Worm (Caenorhabditis elegans) whole organism, late embryonic: ENCODE data around the gene C24H10.3.

ENCODE experiments used
- K09A11.1 ChIP-seq: sonication (generic microtip); optimal IDR thresholded peaks from 2 replicates; lab custom pipeline; 2017; ENCODE audit warnings: antibody characterized with exemption, mild to moderate bottlenecking, missing genetic modification characterization, missing compliant biosample characterization; ENCODE audit not compliant: insufficient read depth
- T23F11.4 ChIP-seq: fragments of 200-800 bp; sonication (Bioruptor generic); optimal IDR thresholded peaks from 2 replicates; lab custom pipeline; 2018; ENCODE audit warnings: mild to moderate bottlenecking, missing genetic modification characterization, missing compliant biosample characterization
- ahr-1 ChIP-seq: sonication (generic microtip); optimal IDR thresholded peaks from 2 replicates; lab custom pipeline; 2016; ENCODE audit warnings: missing genetic modification characterization, missing compliant biosample characterization
- ama-1 ChIP-seq: fragments of 150-350 bp; optimal IDR thresholded peaks from 2 replicates; lab custom pipeline; 2014
- ceh-2 ChIP-seq: sonication (generic microtip); optimal IDR thresholded peaks from 2 replicates; lab custom pipeline; 2016; ENCODE audit warnings: missing genotype, missing genetic modification characterization, missing compliant biosample characterization
- ceh-22 ChIP-seq: sonication (generic microtip); optimal IDR thresholded peaks from 2 replicates; lab custom pipeline; 2017; ENCODE audit warnings: missing biosample characterization, missing genetic modification characterization
- ceh-24 ChIP-seq: sonication (generic microtip); optimal IDR thresholded peaks from 2 replicates; lab custom pipeline; 2016; ENCODE audit warnings: mild to moderate bottlenecking, missing genetic modification characterization, missing compliant biosample characterization
- ceh-34 ChIP-seq: sonication (generic microtip); optimal IDR thresholded peaks from 2 replicates; lab custom pipeline; 2016; ENCODE audit warnings: mild to moderate bottlenecking, missing genetic modification characterization, missing compliant biosample characterization
- ceh-6 ChIP-seq: fragments of 200-800 bp; sonication (Bioruptor generic); optimal IDR thresholded peaks from 2 replicates; lab custom pipeline; 2018; ENCODE audit warnings: mild to moderate bottlenecking, missing genetic modification characterization, missing compliant biosample characterization
- che-1 ChIP-seq: sonication (generic microtip); optimal IDR thresholded peaks from 2 replicates; lab custom pipeline; 2016; ENCODE audit warnings: mild to moderate bottlenecking, missing genetic modification characterization, missing compliant biosample characterization
- dve-1 ChIP-seq: sonication (generic microtip); optimal IDR thresholded peaks from 2 replicates; lab custom pipeline; 2017; ENCODE audit warnings: antibody characterized with exemption, mild to moderate bottlenecking, missing genetic modification characterization, missing compliant biosample characterization
- elt-2 ChIP-seq: sonication (generic microtip); optimal IDR thresholded peaks from 2 replicates; lab custom pipeline; 2016; ENCODE audit warnings: missing genetic modification reagents, missing genetic modification characterization, missing compliant biosample characterization
- eyg-1 ChIP-seq: sonication (generic microtip); optimal IDR thresholded peaks from 2 replicates; lab custom pipeline; 2016; ENCODE audit warnings: missing genotype, missing genetic modification characterization, missing compliant biosample characterization
- fax-1 ChIP-seq: sonication (generic microtip); optimal IDR thresholded peaks from 2 replicates; lab custom pipeline; 2016; ENCODE audit warnings: missing genotype, missing genetic modification characterization, missing compliant biosample characterization
- fkh-10 ChIP-seq: fragments of 150-350 bp; optimal IDR thresholded peaks from 2 replicates; lab custom pipeline; 2014; ENCODE audit warnings: missing biosample characterization, missing genetic modification reagents, missing genetic modification characterization
- fkh-6 ChIP-seq: sonication (generic microtip); optimal IDR thresholded peaks from 2 replicates; lab custom pipeline; 2016; ENCODE audit warnings: missing genetic modification characterization, missing compliant biosample characterization
- hlh-13 ChIP-seq: fragments of 200-800 bp; sonication (Bioruptor generic); optimal IDR thresholded peaks from 2 replicates; lab custom pipeline; 2018; ENCODE audit warnings: mild to moderate bottlenecking, missing genetic modification characterization, missing compliant biosample characterization
- hlh-8 ChIP-seq: sonication (generic microtip); optimal IDR thresholded peaks from 2 replicates; lab custom pipeline; 2016; ENCODE audit warnings: missing genotype, missing genetic modification characterization, missing compliant biosample characterization
- lin-11 ChIP-seq: fragments of 200-800 bp; sonication (Bioruptor generic); optimal IDR thresholded peaks from 2 replicates; lab custom pipeline; 2018; ENCODE audit warnings: mild to moderate bottlenecking, missing genetic modification characterization, missing compliant biosample characterization
- madf-2 ChIP-seq: sonication (generic microtip); optimal IDR thresholded peaks from 2 replicates; lab custom pipeline; 2017; ENCODE audit warnings: missing genetic modification characterization, missing compliant biosample characterization
- nfya-1 ChIP-seq: sonication (generic microtip); optimal IDR thresholded peaks from 2 replicates; lab custom pipeline; 2017; ENCODE audit warnings: missing genetic modification characterization, mild to moderate bottlenecking, missing compliant biosample characterization, antibody characterized with exemption, moderate library complexity
- nhr-11 ChIP-seq: fragments of 150-350 bp; optimal IDR thresholded peaks from 2 replicates; lab custom pipeline; 2014; ENCODE audit warnings: missing biosample characterization, missing genetic modification characterization
- nhr-232 ChIP-seq: sonication (generic microtip); optimal IDR thresholded peaks from 2 replicates; lab custom pipeline; 2016; ENCODE audit warnings: missing genetic modification characterization, missing compliant biosample characterization
- npax-4 ChIP-seq: sonication (generic microtip); optimal IDR thresholded peaks from 2 replicates; lab custom pipeline; 2016; ENCODE audit warnings: missing genetic modification characterization, missing compliant biosample characterization
- pag-3 ChIP-seq: sonication (generic microtip); optimal IDR thresholded peaks from 2 replicates; lab custom pipeline; 2016; ENCODE audit warnings: missing compliant biosample characterization, missing genetic modification characterization, borderline replicate concordance
- pha-4 ChIP-seq: fragments of 150-350 bp; optimal IDR thresholded peaks from 2 replicates; lab custom pipeline; 2018; ENCODE audit warnings: missing biosample characterization, missing genetic modification reagents, missing genetic modification characterization
- rnt-1 ChIP-seq: sonication (generic microtip); optimal IDR thresholded peaks from 2 replicates; lab custom pipeline; 2016; ENCODE audit warnings: missing genetic modification characterization, missing compliant biosample characterization
- sdc-2 ChIP-seq: sonication (generic microtip); optimal IDR thresholded peaks from 2 replicates; lab custom pipeline; 2016; ENCODE audit warnings: missing genotype, missing genetic modification characterization, missing compliant biosample characterization
- tbx-7 ChIP-seq: sonication (generic microtip); optimal IDR thresholded peaks from 2 replicates; lab custom pipeline; 2016; ENCODE audit warnings: missing genotype, missing genetic modification characterization, missing compliant biosample characterization
- unc-42 ChIP-seq: sonication (generic microtip); optimal IDR thresholded peaks from 2 replicates; lab custom pipeline; 2016; ENCODE audit warnings: missing genotype, missing genetic modification characterization, missing compliant biosample characterization
- unc-55 ChIP-seq: sonication (generic microtip); optimal IDR thresholded peaks from 2 replicates; lab custom pipeline; 2017; ENCODE audit warnings: missing biosample characterization, missing genetic modification reagents, missing genetic modification characterization
- zip-5 ChIP-seq: sonication (generic microtip); optimal IDR thresholded peaks from 2 replicates; lab custom pipeline; 2016; ENCODE audit warnings: missing genetic modification characterization, missing compliant biosample characterization
- ztf-16 ChIP-seq: sonication (generic microtip); optimal IDR thresholded peaks from 2 replicates; lab custom pipeline; 2017; ENCODE audit warnings: missing genetic modification characterization, missing compliant biosample characterization

C24H10.3 gene

DNA sequence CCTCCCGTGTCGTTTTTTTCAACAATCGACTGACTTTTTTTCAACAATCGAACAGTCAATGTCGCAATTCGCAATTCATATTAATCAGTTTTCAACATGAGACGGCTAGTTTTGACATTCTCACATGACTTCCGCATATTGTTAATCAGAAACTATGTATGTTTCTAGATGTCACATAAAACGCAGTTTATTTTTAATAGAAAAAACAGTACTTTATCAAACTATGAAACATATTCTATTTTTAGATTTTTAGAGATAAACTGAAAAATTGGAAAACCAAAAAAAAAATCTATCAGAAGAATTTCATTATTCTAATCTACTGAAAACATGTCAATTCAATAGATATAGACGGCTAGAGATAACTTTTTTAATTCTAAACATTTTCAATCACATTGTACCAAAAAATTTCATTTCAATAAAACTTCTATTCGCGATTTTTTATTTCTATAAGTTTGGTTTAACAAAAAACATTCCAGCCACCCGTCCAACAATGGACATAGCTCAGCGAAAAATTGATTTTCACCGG lies 26.6 kb downstream of the C24H10.3 start, which contains the start of gene pnk-4:
TSS of gene pnk-4 (plus strand) at position 476 of the 526 bp plus-strand sequence.
- TF ChIP-seq zip-5 = no peak

ce11 chrX:5093997-5094396 lies 33.1 kb downstream of the C24H10.3 start:
- TF ChIP-seq hlh-13 = no peak
- TF ChIP-seq tbx-7 = no peak
- no peak for TF ChIP-seq K09A11.1
- no peak for TF ChIP-seq madf-2
- no peak for TF ChIP-seq unc-42 (tag; lab: Kevin White, UChicago)
- TF ChIP-seq elt-2 (tag; lab: Kevin White, UChicago) = no peak
- no peak for TF ChIP-seq fkh-10 (GFP tag; lab: Kevin White, UChicago)
- no peak for TF ChIP-seq nhr-232 (tag; lab: Kevin White, UChicago)
- no peak for TF ChIP-seq sdc-2 (tag; lab: Kevin White, UChicago)

DNA sequence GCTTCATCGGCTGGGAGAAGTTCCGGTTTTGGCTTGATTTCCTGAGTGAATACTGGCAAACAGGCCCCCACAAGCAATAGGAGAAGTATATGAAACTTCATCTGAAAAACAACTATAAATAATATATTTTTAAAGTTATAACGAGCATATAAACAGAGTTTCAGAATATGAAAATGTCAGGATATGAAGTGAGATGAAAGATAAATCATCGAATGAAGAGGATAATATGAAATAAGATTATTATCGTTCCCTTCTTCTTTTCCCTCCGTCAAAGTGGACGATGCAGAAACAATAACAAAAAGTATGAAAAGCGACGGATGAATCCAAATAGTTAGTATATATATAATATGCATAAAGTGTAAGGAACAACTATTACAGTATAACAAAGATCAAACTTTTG lies 36.1 kb downstream of the C24H10.3 start, which contains the start of gene acn-1:
TSS of gene acn-1 (minus strand) at position 101 of the 400 bp plus-strand sequence.
- no peak for TF ChIP-seq ceh-24

DNA sequence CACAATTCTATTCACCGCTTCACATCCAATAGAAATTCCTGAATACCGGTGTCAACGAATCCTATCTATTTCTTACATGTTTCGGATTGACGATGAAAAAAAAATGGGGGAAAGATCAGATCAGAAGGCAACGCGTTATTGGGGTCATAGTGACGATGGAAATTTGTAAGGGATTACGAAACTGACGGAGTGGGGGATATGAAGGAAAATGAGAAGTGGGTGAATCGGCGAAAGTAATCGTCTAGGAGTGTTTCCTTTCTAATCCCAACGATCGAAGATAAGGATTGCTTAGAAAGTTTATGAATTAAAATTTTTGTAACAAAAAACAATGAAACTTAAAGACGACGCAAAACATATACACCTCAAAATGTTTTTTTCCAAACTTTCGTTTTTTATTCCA lies 38.1 kb downstream of the C24H10.3 start:
- TF ChIP-seq nhr-11 = no peak
- TF ChIP-seq ama-1 (lab: Kevin White, UChicago) = no peak
- no peak for TF ChIP-seq fax-1 (tag; lab: Kevin White, UChicago)
- no peak for TF ChIP-seq ahr-1 (tag; lab: Kevin White, UChicago)
- TF ChIP-seq nhr-232 (tag; lab: Kevin White, UChicago) = no peak

ce11 chrX:5100738-5101379 lies 40.0 kb downstream of the C24H10.3 start, which contains the start of gene vit-2:
Gene vit-2, plus strand, starts transcription at chrX:5101042.
- TF ChIP-seq T23F11.4 (GFP tag; lab: Kevin White, UChicago) (no peak), tbx-7 (no peak), fkh-10 (GFP tag; lab: Kevin White, UChicago) (no peak), pag-3 (tag; lab: Kevin White, UChicago) (no peak), ceh-22 (tag; lab: Kevin White, UChicago) (no peak), hlh-8 (no peak), ceh-2 (no peak), rnt-1 (tag; lab: Kevin White, UChicago) (no peak), ztf-16 (tag; lab: Kevin White, UChicago) (no peak)

- TF ChIP-seq ceh-6 (GFP tag; lab: Kevin White, UChicago) = no peak
- TF ChIP-seq, all 69 proteins: peak for 0
Measured at ce11 chrX:5102338-5102737, 41.5 kb downstream of the C24H10.3 start.

- TF ChIP-seq fkh-6 (tag; lab: Kevin White, UChicago) (no peak), nfya-1 (tag; lab: Kevin White, UChicago) (no peak), lin-11 (tag; lab: Kevin White, UChicago) (no peak), npax-4 (tag; lab: Kevin White, UChicago) (no peak), ceh-34 (tag; lab: Kevin White, UChicago) (no peak), dve-1 (tag; lab: Kevin White, UChicago) (no peak), pha-4 (tag; lab: Kevin White, UChicago) (no peak), eyg-1 (no peak), che-1 (tag; lab: Kevin White, UChicago) (no peak), unc-55 (no peak), ahr-1 (tag; lab: Kevin White, UChicago) (no peak)
Measured at ce11 chrX:5103422-5103821, 42.6 kb downstream of the C24H10.3 start.
